Worm (Caenorhabditis elegans) whole organism, mixed stage, embryonic: ENCODE data around the gene C31H1.5.

ENCODE experiments used
- ceh-43 ChIP-seq: fragments of 200-800 bp; sonication (Bioruptor generic); optimal IDR thresholded peaks from 2 replicates; lab custom pipeline; 2018; ENCODE audit warnings: mild to moderate bottlenecking, missing genetic modification characterization, moderate library complexity, missing compliant biosample characterization
- cnd-1 ChIP-seq: fragments of 200-800 bp; sonication (Bioruptor generic); optimal IDR thresholded peaks from 2 replicates; lab custom pipeline; 2018; ENCODE audit warnings: mild to moderate bottlenecking, missing genetic modification characterization, missing compliant biosample characterization
- elt-1 ChIP-seq: sonication (generic microtip); optimal IDR thresholded peaks from 2 replicates; lab custom pipeline; 2017; ENCODE audit warnings: missing genetic modification characterization, mild to moderate bottlenecking, missing compliant biosample characterization, antibody characterized with exemption, moderate library complexity, borderline replicate concordance; ENCODE audit not compliant: insufficient read depth
- flh-1 ChIP-seq: fragments of 200-800 bp; sonication (Bioruptor generic); optimal IDR thresholded peaks from 2 replicates; lab custom pipeline; 2018; ENCODE audit warnings: mild to moderate bottlenecking, missing genetic modification characterization, moderate library complexity, missing compliant biosample characterization
- lin-13 ChIP-seq: fragments of 150-350 bp; optimal IDR thresholded peaks from 2 replicates; lab custom pipeline; 2014; ENCODE audit warnings: missing biosample characterization, missing genetic modification characterization
- mls-2 ChIP-seq: sonication (generic microtip); optimal IDR thresholded peaks from 2 replicates; lab custom pipeline; 2016; ENCODE audit warnings: mild to moderate bottlenecking, missing genetic modification characterization, moderate library complexity, missing compliant biosample characterization
- nhr-28 ChIP-seq: fragments of 150-350 bp; optimal IDR thresholded peaks from 2 replicates; lab custom pipeline; 2014; ENCODE audit warnings: missing biosample characterization, missing genetic modification characterization
- pha-4 ChIP-seq: fragments of 150-350 bp; optimal IDR thresholded peaks from 2 replicates; lab custom pipeline; 2018; ENCODE audit warnings: missing biosample characterization, missing genetic modification reagents, missing genetic modification characterization
- sem-2 ChIP-seq: fragments of 200-800 bp; sonication (Bioruptor generic); optimal IDR thresholded peaks from 2 replicates; lab custom pipeline; 2018; ENCODE audit warnings: mild to moderate bottlenecking, missing genetic modification characterization, missing compliant biosample characterization
- snpc-4 ChIP-seq: fragments of 150-350 bp; optimal IDR thresholded peaks from 2 replicates; lab custom pipeline; 2014; ENCODE audit warnings: missing biosample characterization, missing genetic modification characterization
- unc-39 ChIP-seq: fragments of 150-350 bp; optimal IDR thresholded peaks from 2 replicates; lab custom pipeline; 2014; ENCODE audit warnings: missing biosample characterization, missing genetic modification characterization
- unc-62 ChIP-seq: fragments of 150-350 bp; optimal IDR thresholded peaks from 2 replicates; lab custom pipeline; 2014; ENCODE audit warnings: missing biosample characterization, missing genetic modification reagents, missing genetic modification characterization

- TF ChIP-seq snpc-4 (tag; lab: Kevin White, UChicago) = no peak
- no peak for TF ChIP-seq nhr-28
- TF ChIP-seq flh-1 (GFP tag; lab: Kevin White, UChicago) = no peak
- TF ChIP-seq lin-13 (tag; lab: Kevin White, UChicago) = no peak
- no peak for TF ChIP-seq ceh-43
- no peak for TF ChIP-seq sem-2
- TF ChIP-seq unc-62 (GFP tag; lab: Kevin White, UChicago) = no peak
- no peak for TF ChIP-seq elt-1 (tag; lab: Kevin White, UChicago)
- TF ChIP-seq cnd-1 = no peak
- no peak for TF ChIP-seq unc-39 (tag; lab: Kevin White, UChicago)
- no peak for TF ChIP-seq pha-4 (tag; lab: Kevin White, UChicago)
- TF ChIP-seq mls-2 = no peak
Measured at ce11 chrIV:5795495-5795894, 1.1 kb downstream of the C31H1.5 start.
